Fruit fly (Drosophila melanogaster) whole organism, embryonic: ENCODE measurements around the gene Zip89B.

ENCODE experiments used
- Atf6 ChIP-seq: fragments of 200-800 bp; sonication (Bioruptor generic); IDR thresholded peaks from 2 replicates; pipeline ENCODE4 v1.3.6; 2022; ENCODE audit warnings: missing biosample characterization, missing genetic modification characterization
- Bgb ChIP-seq: fragments of 200-800 bp; sonication (Bioruptor generic); IDR thresholded peaks from 2 replicates; pipeline ENCODE4 v1.3.6; 2022; ENCODE audit warnings: missing biosample characterization, missing genetic modification characterization; ENCODE audit not compliant: partially characterized antibody
- CG10366 ChIP-seq: fragments of 200-800 bp; sonication (Bioruptor generic); IDR thresholded peaks from 2 replicates; pipeline ENCODE4 v1.3.6; 2022; ENCODE audit warnings: missing biosample characterization, missing genetic modification characterization
- CG10979 ChIP-seq: fragments of 200-800 bp; sonication (Bioruptor generic); optimal IDR thresholded peaks from 2 replicates; lab custom pipeline; 2018; ENCODE audit warnings: missing biosample characterization, mild to moderate bottlenecking, missing genetic modification characterization, moderate library complexity
- CG11456 ChIP-seq: fragments of 200-800 bp; sonication (Bioruptor generic); IDR thresholded peaks from 3 replicates; pipeline ENCODE4 v1.3.6; 2022; ENCODE audit warnings: missing biosample characterization, missing genetic modification characterization
- CG1233 ChIP-seq: fragments of 200-800 bp; sonication (Bioruptor generic); optimal IDR thresholded peaks from 4 replicates; lab custom pipeline; 2018; ENCODE audit warnings: missing biosample characterization, mild to moderate bottlenecking, missing genetic modification characterization
- CG13775 ChIP-seq: fragments of 200-800 bp; sonication (Bioruptor generic); optimal IDR thresholded peaks from 3 replicates; lab custom pipeline; 2017; ENCODE audit warnings: missing biosample characterization, mild to moderate bottlenecking, missing genetic modification characterization
- CG14710 ChIP-seq: fragments of 200-800 bp; sonication (Bioruptor generic); optimal IDR thresholded peaks from 3 replicates; lab custom pipeline; 2019; ENCODE audit warnings: missing biosample characterization, mild to moderate bottlenecking, missing genetic modification characterization, moderate library complexity
- CG15514 ChIP-seq: fragments of 200-800 bp; sonication (Bioruptor generic); optimal IDR thresholded peaks from 3 replicates; lab custom pipeline; 2017; ENCODE audit warnings: missing biosample characterization, missing genetic modification characterization, mild to moderate bottlenecking, moderate library complexity, missing genetic modification reagents
- CG15696 ChIP-seq: fragments of 200-800 bp; sonication (Bioruptor generic); optimal IDR thresholded peaks from 2 replicates; lab custom pipeline; 2019; ENCODE audit warnings: missing biosample characterization, mild to moderate bottlenecking, missing genetic modification characterization, moderate library complexity
- CG16863 ChIP-seq: fragments of 200-800 bp; sonication (Bioruptor generic); optimal IDR thresholded peaks from 3 replicates; lab custom pipeline; 2016; ENCODE audit warnings: missing biosample characterization, missing genetic modification characterization
- CG1792 ChIP-seq: fragments of 200-800 bp; sonication (Bioruptor generic); optimal IDR thresholded peaks from 2 replicates; lab custom pipeline; 2016; ENCODE audit warnings: missing biosample characterization, missing genetic modification characterization
- CG1832 ChIP-seq: fragments of 200-800 bp; sonication (Bioruptor generic); optimal IDR thresholded peaks from 2 replicates; lab custom pipeline; 2017; ENCODE audit warnings: missing biosample characterization, mild to moderate bottlenecking, missing genetic modification characterization, inconsistent platforms
- CG18476 ChIP-seq: fragments of 200-800 bp; sonication (Bioruptor generic); optimal IDR thresholded peaks from 2 replicates; lab custom pipeline; 2016; ENCODE audit warnings: missing biosample characterization, mild to moderate bottlenecking, missing genetic modification characterization
- CG2199 ChIP-seq: fragments of 200-800 bp; sonication (Bioruptor generic); IDR thresholded peaks from 3 replicates; pipeline ENCODE4 v1.3.6; 2022; ENCODE audit warnings: missing biosample characterization, missing genetic modification characterization
- CG32772 ChIP-seq: fragments of 200-800 bp; sonication (Bioruptor generic); IDR thresholded peaks from 2 replicates; pipeline ENCODE4 v1.3.6; 2022; ENCODE audit warnings: missing biosample characterization, missing genetic modification characterization
- CG42726 ChIP-seq: fragments of 200-800 bp; sonication (Bioruptor generic); IDR thresholded peaks from 2 replicates; pipeline ENCODE4 v1.3.6; 2022; ENCODE audit warnings: missing biosample characterization, missing genetic modification characterization; ENCODE audit not compliant: partially characterized antibody
- CG8290 ChIP-seq, 3 experiments: fragments of 200-800 bp; sonication (Bioruptor generic); optimal IDR thresholded peaks; 2 replicates each; lab custom pipeline; 2016 to 2019; ENCODE audit warnings: missing biosample characterization in 3 of 3, missing genetic modification characterization in 3 of 3, mild to moderate bottlenecking in 2 of 3, moderate library complexity in 1 of 3
- CG8765 ChIP-seq: fragments of 200-800 bp; sonication (Bioruptor generic); IDR thresholded peaks from 2 replicates; pipeline ENCODE4 v1.3.6; 2022; ENCODE audit warnings: missing biosample characterization, missing genetic modification characterization
- CG9876 ChIP-seq: fragments of 200-800 bp; sonication (Bioruptor generic); optimal IDR thresholded peaks from 2 replicates; lab custom pipeline; 2016; ENCODE audit warnings: missing biosample characterization, missing genetic modification characterization
- Elba2 ChIP-seq: fragments of 200-800 bp; sonication (Bioruptor generic); optimal IDR thresholded peaks from 3 replicates; lab custom pipeline; 2016; ENCODE audit warnings: missing biosample characterization, missing genetic modification characterization
- HLH4C ChIP-seq: fragments of 200-800 bp; sonication (Bioruptor generic); IDR thresholded peaks from 3 replicates; pipeline ENCODE4 v1.3.6; 2022; ENCODE audit warnings: missing biosample characterization, missing genetic modification characterization; ENCODE audit not compliant: partially characterized antibody
- HmgZ ChIP-seq: fragments of 200-800 bp; sonication (Bioruptor generic); optimal IDR thresholded peaks from 2 replicates; lab custom pipeline; 2018; ENCODE audit warnings: missing biosample characterization, mild to moderate bottlenecking, missing genetic modification characterization
- Hr51 ChIP-seq, 2 experiments: fragments of 200-800 bp; sonication (Bioruptor generic); optimal IDR thresholded peaks; 2 replicates in 1 of 2; 3 replicates in 1 of 2; lab custom pipeline; 2016 to 2018; ENCODE audit warnings: missing biosample characterization in 2 of 2, missing genetic modification characterization in 2 of 2, mild to moderate bottlenecking in 1 of 2, moderate library complexity in 1 of 2
- MESR4 ChIP-seq: fragments of 200-800 bp; sonication (Bioruptor generic); optimal IDR thresholded peaks from 2 replicates; lab custom pipeline; 2018; ENCODE audit warnings: missing biosample characterization, mild to moderate bottlenecking, missing genetic modification characterization, moderate library complexity
- Neu2 ChIP-seq: fragments of 200-800 bp; sonication (Bioruptor generic); optimal IDR thresholded peaks from 3 replicates; lab custom pipeline; 2016; ENCODE audit warnings: missing biosample characterization, missing genetic modification characterization, borderline replicate concordance
- Trl ChIP-seq, 3 experiments: fragments of >200 bp in 2 of 3; fragments of 200-800 bp in 1 of 3; sonication (Bioruptor generic) in 1 of 3; optimal IDR thresholded peaks; 2 replicates in 1 of 3; 3 replicates in 2 of 3; lab custom pipeline; 2016 to 2017; ENCODE audit warnings: missing biosample characterization in 1 of 3, missing genetic modification characterization in 1 of 3
- Xrp1 ChIP-seq: fragments of 200-800 bp; sonication (Bioruptor generic); IDR thresholded peaks from 2 replicates; pipeline ENCODE4 v1.3.6; 2022; ENCODE audit warnings: missing biosample characterization, missing genetic modification characterization
- aop ChIP-seq: fragments of 200-800 bp; sonication (Bioruptor generic); IDR thresholded peaks from 2 replicates; pipeline ENCODE4 v1.3.6; 2022; ENCODE audit warnings: missing biosample characterization, missing genetic modification characterization
- ato ChIP-seq: fragments of 200-800 bp; sonication (Bioruptor generic); IDR thresholded peaks from 2 replicates; pipeline ENCODE4 v1.3.6; 2022; ENCODE audit warnings: missing biosample characterization, missing genetic modification characterization; ENCODE audit not compliant: partially characterized antibody
- corto ChIP-seq: fragments of 200-800 bp; sonication (Bioruptor generic); optimal IDR thresholded peaks from 2 replicates; lab custom pipeline; 2016; ENCODE audit warnings: missing biosample characterization, mild to moderate bottlenecking, missing genetic modification characterization, moderate library complexity
- dm ChIP-seq: fragments of 200-800 bp; sonication (Bioruptor generic); optimal IDR thresholded peaks from 3 replicates; lab custom pipeline; 2016; ENCODE audit warnings: missing biosample characterization, missing genetic modification characterization
- dpn ChIP-seq, 2 experiments: fragments of 200-800 bp; sonication (Bioruptor generic); optimal IDR thresholded peaks; 3 replicates each; lab custom pipeline; 2016; ENCODE audit warnings: missing biosample characterization in 2 of 2, missing genetic modification characterization in 2 of 2
- gce ChIP-seq: fragments of 200-800 bp; sonication (Bioruptor generic); IDR thresholded peaks from 3 replicates; pipeline ENCODE4 v1.3.6; 2022; ENCODE audit warnings: missing biosample characterization, missing genetic modification characterization
- ham ChIP-seq: fragments of 200-800 bp; sonication (Bioruptor generic); IDR thresholded peaks from 2 replicates; pipeline ENCODE4 v1.3.6; 2022; ENCODE audit warnings: missing biosample characterization, missing genetic modification characterization
- mld ChIP-seq: fragments of 200-800 bp; sonication (Bioruptor generic); IDR thresholded peaks from 3 replicates; pipeline ENCODE4 v1.3.6; 2022; ENCODE audit warnings: missing biosample characterization, missing genetic modification characterization; ENCODE audit not compliant: partially characterized antibody
- nom ChIP-seq: fragments of 200-800 bp; sonication (Bioruptor generic); optimal IDR thresholded peaks from 2 replicates; lab custom pipeline; 2017; ENCODE audit warnings: missing biosample characterization, missing genetic modification characterization, mild to moderate bottlenecking, moderate library complexity, missing genetic modification reagents
- sc ChIP-seq, 3 experiments: fragments of >200 bp in 2 of 3; fragments of 200-800 bp in 1 of 3; sonication (Bioruptor generic) in 1 of 3; optimal IDR thresholded peaks; 2 replicates in 2 of 3; 3 replicates in 1 of 3; lab custom pipeline; 2017; ENCODE audit warnings: mild to moderate bottlenecking in 1 of 3, missing biosample characterization in 1 of 3, missing genetic modification characterization in 1 of 3, missing genetic modification reagents in 1 of 3
- sens ChIP-seq: fragments of 200-800 bp; sonication (Bioruptor generic); peaks from one replicate; lab custom pipeline; 2016; ENCODE audit warnings: missing biosample characterization, missing genetic modification characterization
- slp2 ChIP-seq: fragments of 200-800 bp; sonication (Bioruptor generic); optimal IDR thresholded peaks from 2 replicates; lab custom pipeline; 2016; ENCODE audit warnings: missing biosample characterization, missing genetic modification characterization
- so ChIP-seq: fragments of 200-800 bp; sonication (Bioruptor generic); IDR thresholded peaks from 3 replicates; pipeline ENCODE4 v1.3.6; 2022; ENCODE audit warnings: missing biosample characterization, missing genetic modification characterization
- tap ChIP-seq: fragments of 200-800 bp; optimal IDR thresholded peaks from 3 replicates; lab custom pipeline; 2019; ENCODE audit warnings: missing biosample characterization, mild to moderate bottlenecking, missing genetic modification characterization, moderate library complexity
- tgo ChIP-seq: fragments of 200-800 bp; sonication (Bioruptor generic); IDR thresholded peaks from 3 replicates; pipeline ENCODE4 v1.3.6; 2022; ENCODE audit warnings: missing biosample characterization, missing genetic modification characterization
- trem ChIP-seq: fragments of 200-800 bp; optimal IDR thresholded peaks from 3 replicates; lab custom pipeline; 2019; ENCODE audit warnings: missing biosample characterization, mild to moderate bottlenecking, missing genetic modification characterization, moderate library complexity
- ttk ChIP-seq: fragments of 200-800 bp; sonication (Bioruptor generic); IDR thresholded peaks from 2 replicates; pipeline ENCODE4 v2.1.2; 2022; ENCODE audit warnings: missing biosample characterization, missing genetic modification characterization
- z ChIP-seq: fragments of 200-800 bp; sonication (Bioruptor generic); IDR thresholded peaks from 3 replicates; pipeline ENCODE4 v1.3.6; 2022; ENCODE audit warnings: missing biosample characterization, missing genetic modification characterization
- zf30C ChIP-seq: fragments of 200-800 bp; sonication (Bioruptor generic); optimal IDR thresholded peaks from 3 replicates; lab custom pipeline; 2018; ENCODE audit warnings: missing biosample characterization, mild to moderate bottlenecking, missing genetic modification characterization

Zip89B gene

dm6 chr3R:16281033-16281680 is 24.4 kb upstream of the Zip89B start (continued):
- TF ChIP-seq nom (peak; percentile 16), z (GFP tag; lab: Robert Waterston, UW) (peak; percentile 40; the same call in 1 of the 3 replicates), Trl (optimal IDR thresholded peaks at IDR 0.05; lab: Kevin White, UChicago) (peak in 1 of 2 experiments; percentile 8), Trl (GFP tag; optimal IDR thresholded peaks at IDR 0.05; lab: Kevin White, UChicago) (no peak), Atf6 (GFP tag; lab: Robert Waterston, UW) (no peak), CG32772 (GFP tag; lab: Robert Waterston, UW) (peak; percentile 42; the same call in 1 of the 2 replicates), Xrp1 (GFP tag; lab: Robert Waterston, UW) (peak; percentile 12; the same call in 1 of the 2 replicates), aop (no peak), ttk (GFP tag; lab: Robert Waterston, UW) (no peak), CG1832 (GFP tag; lab: Kevin White, UChicago) (peak; percentile 48), MESR4 (GFP tag; lab: Kevin White, UChicago) (no peak), HLH4C (GFP tag; lab: Robert Waterston, UW) (no peak), sens (no peak), CG1792 (GFP tag; lab: Kevin White, UChicago) (no peak), mld (GFP tag; lab: Robert Waterston, UW) (no peak), gce (no peak), tgo (GFP tag; lab: Robert Waterston, UW) (no peak), slp2 (GFP tag; lab: Kevin White, UChicago) (no peak), corto (peak; percentile 13), Bgb (no peak), CG8765 (GFP tag; lab: Robert Waterston, UW) (no peak), CG10366 (GFP tag; lab: Robert Waterston, UW) (no peak), CG16863 (GFP tag; lab: Kevin White, UChicago) (no peak), tap (tag; lab: Kevin White, UChicago) (no peak), CG11456 (GFP tag; lab: Robert Waterston, UW) (no peak)

- peak; percentile 45 for TF ChIP-seq dm (GFP tag; lab: Kevin White, UChicago)
- peak; percentile 1 for TF ChIP-seq CG18476 (GFP tag; lab: Kevin White, UChicago)
- no peak for TF ChIP-seq Neu2 (GFP tag; lab: Kevin White, UChicago)
- no peak for TF ChIP-seq ato (GFP tag; lab: Robert Waterston, UW)
- TF ChIP-seq CG14710 (tag; lab: Kevin White, UChicago), result peak; percentile 96
- no peak for TF ChIP-seq HmgZ (tag; lab: Kevin White, UChicago)
- peak; percentile 46 for TF ChIP-seq CG8290 (GFP tag; optimal IDR thresholded peaks at IDR 0.05; lab: Kevin White, UChicago)
- TF ChIP-seq CG8290 (tag; optimal IDR thresholded peaks at IDR 0.05; lab: Kevin White, UChicago), result peak; percentile 19 to 35
- TF ChIP-seq trem (tag; lab: Kevin White, UChicago), result no peak
- peak; percentile 10 for TF ChIP-seq CG15696 (tag; lab: Kevin White, UChicago)
- peak; percentile 13 for TF ChIP-seq CG1233
- no peak for TF ChIP-seq CG42726
- TF ChIP-seq ham (GFP tag; lab: Robert Waterston, UW), result no peak
- peak in 1 of 2 experiments; percentile 7 for TF ChIP-seq dpn (GFP tag; optimal IDR thresholded peaks at IDR 0.05; lab: Kevin White, UChicago)
- TF ChIP-seq CG15514 (GFP tag; lab: Kevin White, UChicago), result no peak
- TF ChIP-seq Hr51 (GFP tag; optimal IDR thresholded peaks at IDR 0.05; lab: Kevin White, UChicago), result no peak
- TF ChIP-seq CG13775 (GFP tag; lab: Kevin White, UChicago), result peak; percentile 15
- peak; percentile 94 for TF ChIP-seq CG2199 (GFP tag; lab: Robert Waterston, UW)
- TF ChIP-seq CG9876 (GFP tag; lab: Kevin White, UChicago), result no peak
- TF ChIP-seq sc (optimal IDR thresholded peaks at IDR 0.05; lab: Kevin White, UChicago), result no peak
- peak; percentile 24 for TF ChIP-seq sc (GFP tag; optimal IDR thresholded peaks at IDR 0.05; lab: Kevin White, UChicago)
- peak; percentile 11 for TF ChIP-seq CG10979
- 0 out of 3 replicates have a peak, but pooled peaks have one; percentile 14 for TF ChIP-seq so (GFP tag; lab: Robert Waterston, UW)
- no peak for TF ChIP-seq Elba2 (GFP tag; lab: Kevin White, UChicago)
- TF ChIP-seq zf30C (GFP tag; lab: Kevin White, UChicago), result peak; percentile 13
These were observed 23.4 kb upstream of the Zip89B start for dm6 chr3R:16282080-16282690.
